Worm (Caenorhabditis elegans): ENCODE data around the gene ugt-37.

Gene ugt-37

DNA sequence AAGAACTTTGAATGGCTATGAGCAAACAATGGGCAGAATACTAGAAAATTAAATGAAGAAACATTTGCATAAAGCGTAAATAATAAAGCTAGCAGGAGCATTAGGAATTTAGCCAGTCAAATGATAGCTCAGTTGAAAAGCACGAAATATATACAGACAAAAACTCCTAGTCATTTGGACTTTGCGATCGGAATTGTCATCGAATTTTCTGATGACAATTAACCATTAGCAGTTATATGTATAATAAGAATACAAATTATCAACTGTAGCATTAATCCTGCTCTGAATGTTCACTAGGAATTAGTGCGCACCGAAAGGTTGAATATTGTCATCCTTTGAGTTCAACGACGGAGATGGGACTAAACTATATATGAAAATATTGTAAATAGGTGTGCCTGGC lies 2.3 kb upstream of the ugt-37 start, which contains the start of gene ugt-38:
TSS of gene ugt-38 (minus strand) at position 101 of the 400 bp plus-strand sequence.
- TF ChIP-seq lin-39 (tag; optimal IDR thresholded peaks at IDR 0.05), result no peak
- no peak for TF ChIP-seq nhr-28 (tag; optimal IDR thresholded peaks at IDR 0.05)
- TF ChIP-seq snpc-4 (tag; optimal IDR thresholded peaks at IDR 0.05), result no peak
- no peak for TF ChIP-seq nhr-23 (tag; optimal IDR thresholded peaks at IDR 0.05)
- TF ChIP-seq jun-1 (tag; optimal IDR thresholded peaks at IDR 0.05), result no peak
- TF ChIP-seq egl-5 (tag; optimal IDR thresholded peaks at IDR 0.05), result no peak
- TF ChIP-seq ZK546.5 (tag; optimal IDR thresholded peaks at IDR 0.05), result no peak
- TF ChIP-seq fos-1 (tag; optimal IDR thresholded peaks at IDR 0.05), result no peak
- no peak for TF ChIP-seq ama-1 (optimal IDR thresholded peaks at IDR 0.05)
- no peak for TF ChIP-seq elt-3 (tag; optimal IDR thresholded peaks at IDR 0.05)
- TF ChIP-seq nhr-237 (tag; optimal IDR thresholded peaks at IDR 0.05), result no peak
- no peak for TF ChIP-seq unc-39 (tag; optimal IDR thresholded peaks at IDR 0.05)
- no peak for TF ChIP-seq skn-1 (tag; optimal IDR thresholded peaks at IDR 0.05)
- TF ChIP-seq sea-2 (GFP tag; optimal IDR thresholded peaks at IDR 0.05), result no peak
- TF ChIP-seq nhr-25 (tag; optimal IDR thresholded peaks at IDR 0.05), result no peak
- no peak for TF ChIP-seq ceh-82 (tag; optimal IDR thresholded peaks at IDR 0.05)
- no peak for TF ChIP-seq lsy-12 (tag; optimal IDR thresholded peaks at IDR 0.05)

DNA sequence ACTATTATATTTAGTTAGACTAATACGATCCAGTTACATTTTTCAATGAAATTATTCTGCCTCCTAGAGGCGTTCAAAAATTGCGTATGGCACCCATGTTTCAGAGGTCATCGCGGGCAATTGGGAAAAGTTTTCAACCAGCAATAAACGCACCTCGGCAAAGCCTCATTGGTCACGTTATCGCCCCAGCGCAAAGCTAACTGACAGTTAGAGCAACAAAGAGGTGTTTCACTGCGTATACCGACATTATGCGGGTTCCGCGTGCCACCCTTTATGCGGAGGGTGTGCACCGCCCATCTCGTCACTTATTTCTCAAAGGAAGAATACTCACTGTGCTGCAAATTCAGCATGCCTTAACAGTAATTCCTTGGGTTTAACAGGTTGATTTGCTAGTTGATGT lies 2.5 kb downstream of the ugt-37 start:
- TF ChIP-seq skn-1 (tag; optimal IDR thresholded peaks at IDR 0.05) (no peak), snpc-4 (tag; optimal IDR thresholded peaks at IDR 0.05) (peak; percentile 68), fkh-2 (tag; optimal IDR thresholded peaks at IDR 0.05) (no peak), lin-39 (tag; optimal IDR thresholded peaks at IDR 0.05) (no peak), jun-1 (tag; optimal IDR thresholded peaks at IDR 0.05) (no peak), pqm-1 (tag; optimal IDR thresholded peaks at IDR 0.05) (peak; percentile 46), ztf-11 (tag; optimal IDR thresholded peaks at IDR 0.05) (no peak), elt-3 (tag; optimal IDR thresholded peaks at IDR 0.05) (no peak), R02D3.7 (tag; optimal IDR thresholded peaks at IDR 0.05) (no peak), elt-2 (tag; optimal IDR thresholded peaks at IDR 0.05) (peak; percentile 33), ZK546.5 (tag; optimal IDR thresholded peaks at IDR 0.05) (no peak), mml-1 (tag; optimal IDR thresholded peaks at IDR 0.05) (no peak), nhr-76 (tag; optimal IDR thresholded peaks at IDR 0.05) (no peak), lsy-12 (tag; optimal IDR thresholded peaks at IDR 0.05) (no peak), egl-27 (tag; optimal IDR thresholded peaks at IDR 0.05) (no peak)

DNA sequence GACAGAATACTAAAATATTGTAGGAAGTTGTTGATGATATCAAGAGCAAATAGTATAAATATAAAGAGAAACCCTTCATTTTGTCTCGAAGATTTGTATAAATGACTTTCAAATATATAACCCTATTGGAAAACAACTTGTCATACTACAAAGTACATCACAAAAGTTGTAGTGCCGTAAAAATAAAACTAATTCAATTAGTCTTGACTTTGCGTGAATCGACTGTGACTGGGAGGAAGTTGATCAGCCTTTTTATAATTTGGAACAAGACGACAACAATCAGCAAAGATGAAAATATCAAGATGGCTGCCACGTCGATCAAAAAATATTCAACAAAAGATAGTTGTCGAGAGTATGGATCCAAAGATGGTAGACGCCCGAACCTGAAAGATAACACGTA lies 3.3 kb downstream of the ugt-37 start, which contains the start of gene ugt-40:
TSS of gene ugt-40 (minus strand) at position 101 of the 400 bp plus-strand sequence.
- TF ChIP-seq nhr-11 (tag; optimal IDR thresholded peaks at IDR 0.05) (no peak), egl-5 (tag; optimal IDR thresholded peaks at IDR 0.05) (no peak), R02D3.7 (tag; optimal IDR thresholded peaks at IDR 0.05) (no peak), mml-1 (tag; optimal IDR thresholded peaks at IDR 0.05) (no peak)

DNA sequence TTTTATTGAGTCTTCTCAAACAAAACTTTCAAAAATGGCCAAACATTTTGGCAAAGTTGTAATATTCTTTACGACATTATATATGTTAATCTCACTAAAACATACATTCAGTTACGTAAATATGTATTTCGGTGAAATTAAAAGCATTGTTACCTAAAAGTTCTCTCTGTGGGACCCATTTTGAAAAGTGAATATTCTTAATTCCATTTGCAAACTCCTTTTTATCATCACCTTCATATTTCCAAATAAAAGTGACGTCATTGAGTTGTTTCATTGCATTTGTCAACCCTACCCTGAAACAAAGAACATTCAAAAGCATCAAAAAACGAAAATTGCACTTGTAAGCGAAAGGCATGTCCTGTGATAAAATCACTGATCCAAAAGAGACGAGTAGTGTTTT lies 4.8 kb downstream of the ugt-37 start:
- no peak for TF ChIP-seq lsy-12 (tag; optimal IDR thresholded peaks at IDR 0.05)
- TF ChIP-seq mdl-1 (tag; optimal IDR thresholded peaks at IDR 0.05), result no peak
- TF ChIP-seq elt-3 (tag; optimal IDR thresholded peaks at IDR 0.05), result no peak
- no peak for TF ChIP-seq ceh-28 (tag; optimal IDR thresholded peaks at IDR 0.05)
- no peak for TF ChIP-seq R02D3.7 (tag; optimal IDR thresholded peaks at IDR 0.05)
- TF ChIP-seq nhr-76 (tag; optimal IDR thresholded peaks at IDR 0.05), result no peak
- TF ChIP-seq nhr-23 (tag; optimal IDR thresholded peaks at IDR 0.05), result no peak
- peak; percentile 7 for TF ChIP-seq pqm-1 (tag; optimal IDR thresholded peaks at IDR 0.05)

DNA sequence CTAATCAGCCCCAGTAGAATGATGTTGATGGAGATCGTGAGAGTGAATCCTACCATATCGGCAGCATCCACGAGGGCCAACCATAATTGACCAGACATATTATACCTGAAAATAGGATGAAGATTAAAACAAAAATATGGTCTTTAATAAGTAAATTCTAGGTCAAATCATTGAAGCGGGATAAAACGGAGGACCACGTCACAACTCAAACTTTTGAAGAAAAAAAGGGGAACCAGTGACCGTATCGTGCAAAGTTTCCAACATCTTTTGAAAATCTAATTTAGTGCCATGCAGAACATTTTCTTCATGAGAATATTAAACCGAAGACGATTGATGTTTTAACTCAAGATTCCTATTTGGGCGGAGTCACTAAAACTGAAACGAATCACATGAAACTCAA lies 6.8 kb downstream of the ugt-37 start, which contains the start of gene str-112:
TSS of gene str-112 (minus strand) at position 101 of the 400 bp plus-strand sequence.
- TF ChIP-seq mdl-1 (tag; optimal IDR thresholded peaks at IDR 0.05), result no peak
- TF ChIP-seq tbx-2 (tag; optimal IDR thresholded peaks at IDR 0.05), result no peak
- TF ChIP-seq elt-3 (tag; optimal IDR thresholded peaks at IDR 0.05), result no peak
- TF ChIP-seq lsy-12 (tag; optimal IDR thresholded peaks at IDR 0.05), result no peak
- no peak for TF ChIP-seq ceh-82 (tag; optimal IDR thresholded peaks at IDR 0.05)
- TF ChIP-seq unc-39 (tag; optimal IDR thresholded peaks at IDR 0.05), result no peak
- no peak for TF ChIP-seq nfya-1 (tag; optimal IDR thresholded peaks at IDR 0.05; ENCODE audit: insufficient read depth)
- TF ChIP-seq ztf-4 (tag; optimal IDR thresholded peaks at IDR 0.05), result no peak
- TF ChIP-seq ceh-9 (tag; optimal IDR thresholded peaks at IDR 0.05), result no peak
- no peak for TF ChIP-seq aly-2 (tag; optimal IDR thresholded peaks at IDR 0.05)
- TF ChIP-seq fkh-10 (GFP tag; optimal IDR thresholded peaks at IDR 0.05), result no peak
- no peak for TF ChIP-seq nhr-77 (tag; optimal IDR thresholded peaks at IDR 0.05)
- no peak for TF ChIP-seq ZK546.5 (tag; optimal IDR thresholded peaks at IDR 0.05)

Measured in whole organism, L3 larva.